Worm (Caenorhabditis elegans) whole organism, L4 larva: Measurements from ENCODE around the gene vha-12.

Experiments
- ceh-44 ChIP-seq: fragments of 200-800 bp; sonication (Bioruptor generic); IDR thresholded peaks from 2 replicates; pipeline ENCODE4 v1.3.6; 2022; ENCODE audit warnings: missing genetic modification reagents, missing genetic modification characterization, missing compliant biosample characterization
- fos-1 ChIP-seq: fragments of 150-350 bp; optimal IDR thresholded peaks from 2 replicates; lab custom pipeline; 2014; ENCODE audit warnings: missing biosample characterization, missing genetic modification characterization
- mep-1 ChIP-seq: fragments of 150-350 bp; sonication (generic microtip); optimal IDR thresholded peaks from 3 replicates; lab custom pipeline; 2014; ENCODE audit warnings: missing biosample characterization, missing genetic modification characterization
- nhr-76 ChIP-seq: fragments of 150-350 bp; optimal IDR thresholded peaks from 2 replicates; lab custom pipeline; 2014; ENCODE audit warnings: missing biosample characterization, missing genetic modification characterization
- pha-4 ChIP-seq, 2 experiments: fragments of 150-350 bp in 1 of 2; fragments of 200-800 bp in 1 of 2; sonication (Bioruptor generic) in 1 of 2; IDR thresholded peaks in 1 of 2; optimal IDR thresholded peaks in 1 of 2; 2 replicates each; pipeline versions ENCODE4 v1.3.6 to Lab custom; 2014 to 2022; ENCODE audit warnings: missing genetic modification characterization in 2 of 2, missing genetic modification reagents in 2 of 2, missing biosample characterization in 1 of 2, missing compliant biosample characterization in 1 of 2
- snpc-4 ChIP-seq: fragments of 150-350 bp; optimal IDR thresholded peaks from 2 replicates; lab custom pipeline; 2014; ENCODE audit warnings: missing biosample characterization, missing genetic modification characterization

DNA sequence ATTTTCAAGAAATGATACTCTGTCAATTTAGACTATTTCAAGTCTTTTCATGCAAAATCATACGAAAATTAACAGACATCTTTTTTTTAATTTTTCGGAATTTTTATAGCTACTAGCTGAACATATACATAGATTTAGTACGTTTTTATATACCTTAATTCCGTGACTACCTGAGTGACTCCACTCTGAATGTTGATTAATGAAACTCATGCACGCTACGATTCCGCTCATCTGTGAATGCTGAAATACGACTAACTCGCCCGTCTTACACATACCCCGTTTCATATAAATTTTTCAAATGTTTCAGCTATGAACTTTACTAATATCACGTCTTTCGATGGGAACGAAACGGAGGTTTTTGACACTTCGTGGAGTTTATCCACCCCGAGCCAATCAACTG is 23.7 kb upstream of the vha-12 start, which contains the start of gene ZK470.14:
- TF ChIP-seq pha-4 (GFP tag; IDR thresholded peaks at IDR 0.05; lab: Robert Waterston, UW), result no peak
- no peak for TF ChIP-seq pha-4 (tag; optimal IDR thresholded peaks at IDR 0.05; lab: Kevin White, UChicago)
- TF ChIP-seq ceh-44, result no peak
- no peak for TF ChIP-seq nhr-76
- no peak for TF ChIP-seq fos-1 (tag; lab: Kevin White, UChicago)
- TF ChIP-seq snpc-4, result no peak
- TF ChIP-seq mep-1 (tag; lab: Kevin White, UChicago), result no peak
